Worm (Caenorhabditis elegans): ENCODE results near the gene T16G12.7.

Gene T16G12.7

DNA sequence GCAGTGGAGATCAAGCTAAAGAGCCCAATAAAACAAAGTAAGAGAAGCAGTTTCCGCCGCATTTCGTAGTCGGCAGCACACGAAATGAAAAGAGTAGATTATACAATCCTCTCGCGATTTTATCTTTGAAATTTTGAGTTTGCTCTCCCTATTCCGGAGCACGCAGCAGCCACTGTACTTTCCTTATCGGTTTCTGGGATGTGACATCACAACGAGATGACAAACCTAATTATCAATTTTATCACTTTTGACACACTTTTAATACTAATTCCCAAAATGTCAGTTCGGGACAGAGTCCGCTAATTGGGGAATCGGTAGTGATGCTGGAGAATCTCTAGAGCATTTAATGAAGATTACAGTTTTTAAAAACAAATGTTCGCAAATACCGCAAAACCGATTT lies 9.8 kb upstream of the T16G12.7 start, which contains the start of gene T16G12.1:
TSS of gene T16G12.1 (minus strand) at position 176 of the 400 bp plus-strand sequence.
- no peak for TF ChIP-seq unc-62 (GFP tag; optimal IDR thresholded peaks at IDR 0.05)

DNA sequence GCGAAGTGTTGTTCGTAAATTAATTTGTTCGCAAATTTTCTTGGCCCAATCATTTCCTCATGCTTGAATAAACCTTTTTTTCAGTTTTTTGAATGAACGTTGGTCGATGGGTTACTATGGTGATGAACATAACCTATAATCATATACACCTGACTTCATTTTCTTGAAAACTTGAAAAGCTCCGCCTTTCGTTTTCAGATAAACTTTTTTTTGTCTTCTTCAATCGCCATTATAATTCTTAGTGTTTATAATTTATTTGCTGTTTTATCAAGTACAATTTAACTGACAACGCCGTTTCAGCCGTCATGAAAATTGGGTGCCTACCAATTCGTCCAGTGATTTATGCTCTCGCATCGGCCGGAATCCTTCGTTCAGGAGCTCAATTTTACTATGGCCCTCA lies 2.8 kb downstream of the T16G12.7 start, which contains the start of gene M04D8.7:
TSS of gene M04D8.7 (plus strand) at position 301 of the 400 bp plus-strand sequence.
- no peak for TF ChIP-seq unc-62 (GFP tag; optimal IDR thresholded peaks at IDR 0.05)

- no peak for TF ChIP-seq unc-62 (GFP tag; optimal IDR thresholded peaks at IDR 0.05)
These were observed 4.1 kb downstream of the T16G12.7 start, which contains the start of gene xbx-3 for ce11 chrIII:10035783-10036182. Gene xbx-3, plus strand, starts transcription at chrIII:10035945.

ce11 chrIII:10033881-10034280 lies 6.0 kb downstream of the T16G12.7 start, which contains the start of gene M04D8.8:
Gene M04D8.8, plus strand, starts transcription at chrIII:10034181.
- TF ChIP-seq unc-62 (GFP tag; optimal IDR thresholded peaks at IDR 0.05), result no peak

- TF ChIP-seq unc-62 (GFP tag; optimal IDR thresholded peaks at IDR 0.05), result no peak
These were observed 6.7 kb downstream of the T16G12.7 start, which contains the start of gene M04D8.5 for ce11 chrIII:10033213-10033612. Gene M04D8.5, minus strand, starts transcription at chrIII:10033313.

ce11 chrIII:10030549-10030948 lies 9.4 kb downstream of the T16G12.7 start, which contains the start of gene M04D8.4:
Gene M04D8.4, minus strand, starts transcription at chrIII:10030649.
- TF ChIP-seq unc-62 (GFP tag; optimal IDR thresholded peaks at IDR 0.05), result no peak

DNA sequence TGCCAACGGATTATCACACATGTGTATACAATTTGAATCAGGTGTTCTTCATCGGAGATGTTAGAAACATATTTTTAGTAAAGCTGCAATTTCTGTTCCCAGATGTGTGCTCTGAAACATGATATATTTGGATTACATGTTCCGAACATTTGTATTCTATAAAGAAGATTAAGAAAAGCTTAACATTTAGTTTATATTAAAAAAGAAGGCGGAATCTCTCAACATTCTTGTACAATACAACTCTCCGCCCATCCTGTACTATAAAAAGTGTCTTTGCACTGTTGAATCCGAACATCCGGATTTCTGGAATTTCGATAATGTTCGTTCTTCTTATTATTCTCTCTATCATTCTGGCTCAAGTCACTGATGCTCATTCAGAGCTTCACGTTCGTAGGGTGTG lies 12.0 kb downstream of the T16G12.7 start, which contains the start of gene ins-23:
TSS of gene ins-23 (plus strand) at position 301 of the 400 bp plus-strand sequence.
- TF ChIP-seq unc-62 (GFP tag; optimal IDR thresholded peaks at IDR 0.05), result no peak

DNA sequence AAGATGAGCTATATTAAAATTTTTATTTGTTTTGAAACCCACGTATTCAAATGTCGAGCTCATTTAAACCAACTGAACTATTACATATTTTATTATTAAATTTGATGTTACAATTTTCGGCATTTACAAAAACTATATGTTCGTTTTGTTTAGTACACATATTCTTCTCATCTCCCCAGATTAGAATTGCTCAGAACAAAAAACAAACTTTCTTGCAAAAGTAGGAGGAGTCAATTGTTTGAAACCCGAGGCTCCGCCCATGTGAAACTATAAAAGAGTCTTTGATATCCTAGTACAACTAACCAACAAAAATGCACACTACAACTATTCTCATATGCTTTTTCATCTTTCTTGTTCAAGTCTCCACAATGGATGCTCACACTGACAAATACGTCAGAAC lies 13.9 kb downstream of the T16G12.7 start, which contains the start of gene ins-22:
TSS of gene ins-22 (plus strand) at position 301 of the 400 bp plus-strand sequence.
- TF ChIP-seq unc-62 (GFP tag; optimal IDR thresholded peaks at IDR 0.05), result no peak

DNA sequence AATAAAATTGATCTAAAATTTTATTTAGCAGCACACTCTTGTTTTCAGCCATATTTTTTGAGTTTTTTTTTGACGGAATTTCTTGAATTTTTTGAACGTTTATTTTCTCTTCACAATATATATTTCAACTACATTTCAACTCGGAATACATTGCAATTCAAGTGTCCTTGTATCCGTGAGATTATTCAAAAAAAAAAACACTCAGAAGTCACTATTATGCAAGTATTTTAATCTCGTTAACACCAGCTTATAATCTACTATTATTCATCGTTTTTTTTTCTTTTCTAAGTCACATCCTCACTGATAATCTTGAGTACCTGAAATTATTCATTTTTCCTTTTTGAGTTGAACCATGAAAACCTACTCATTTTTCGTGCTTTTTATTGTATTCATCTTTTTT lies 16.5 kb downstream of the T16G12.7 start, which contains the start of gene ins-21:
TSS of gene ins-21 (plus strand) at position 301 of the 400 bp plus-strand sequence.
- no peak for TF ChIP-seq unc-62 (GFP tag; optimal IDR thresholded peaks at IDR 0.05)

ce11 chrIII:10018007-10018406 lies 21.9 kb downstream of the T16G12.7 start:
- TF ChIP-seq unc-62 (GFP tag; optimal IDR thresholded peaks at IDR 0.05), result no peak

DNA sequence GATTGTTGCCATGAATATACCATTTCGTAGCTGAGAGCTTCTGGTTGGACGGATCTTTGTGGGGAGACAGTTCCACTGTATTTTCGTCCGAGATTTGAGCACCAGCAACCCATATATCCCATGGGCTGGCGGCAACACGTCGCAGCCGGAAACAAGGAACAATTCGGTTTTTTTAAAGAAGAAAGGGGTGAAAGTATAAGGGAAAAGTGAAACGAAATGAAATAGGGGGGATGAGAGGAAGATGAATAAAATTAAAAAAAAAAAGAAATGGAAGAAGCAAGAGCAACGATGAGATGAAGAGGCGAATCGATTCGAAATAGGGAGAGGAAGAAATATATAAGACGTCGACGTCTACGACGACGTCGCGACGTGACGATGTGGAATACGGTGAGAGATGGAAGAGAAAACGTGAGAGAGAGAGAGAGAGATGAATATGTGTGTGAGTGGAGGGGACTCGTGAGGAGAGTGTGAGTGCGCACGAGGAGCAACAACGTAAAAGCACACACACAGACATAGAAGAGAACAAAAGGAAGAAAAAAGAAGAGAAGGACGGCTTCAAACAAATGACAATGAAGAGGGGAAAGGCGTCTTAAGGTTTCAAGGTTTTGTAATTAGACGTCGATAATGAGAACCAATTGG lies 23.4 kb downstream of the T16G12.7 start, which contains the start of gene rgs-1:
TSS of gene rgs-1 (minus strand) at position 146 of the 639 bp plus-strand sequence.
- no peak for TF ChIP-seq unc-62 (GFP tag; optimal IDR thresholded peaks at IDR 0.05)

DNA sequence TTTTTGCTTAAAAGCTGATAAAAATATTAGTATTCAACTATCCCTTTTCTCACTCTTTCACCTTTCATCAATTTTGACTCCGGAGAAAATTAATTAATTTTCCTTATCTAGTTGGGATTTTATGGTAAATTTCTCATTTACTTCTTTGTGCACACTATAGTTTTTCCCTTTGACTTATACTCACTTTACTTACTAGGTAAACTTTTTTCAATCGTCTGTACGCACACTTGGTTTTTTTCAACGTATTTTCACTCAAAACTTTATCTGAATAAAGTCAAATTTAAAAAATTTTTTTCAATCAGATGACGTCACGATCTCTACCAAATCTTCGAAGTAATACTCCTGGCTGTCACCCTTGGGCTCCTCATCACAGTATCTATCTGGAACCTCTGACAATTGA lies 27.8 kb downstream of the T16G12.7 start, which contains the start of gene C05B5.16:
TSS of gene C05B5.16 (plus strand) at position 301 of the 400 bp plus-strand sequence.
- no peak for TF ChIP-seq unc-62 (GFP tag; optimal IDR thresholded peaks at IDR 0.05)

- no peak for TF ChIP-seq unc-62 (GFP tag; optimal IDR thresholded peaks at IDR 0.05)
These were observed 29.8 kb downstream of the T16G12.7 start, which contains the start of gene fbxa-155 for ce11 chrIII:10010117-10010516. Gene fbxa-155, minus strand, starts transcription at chrIII:10010217.

DNA sequence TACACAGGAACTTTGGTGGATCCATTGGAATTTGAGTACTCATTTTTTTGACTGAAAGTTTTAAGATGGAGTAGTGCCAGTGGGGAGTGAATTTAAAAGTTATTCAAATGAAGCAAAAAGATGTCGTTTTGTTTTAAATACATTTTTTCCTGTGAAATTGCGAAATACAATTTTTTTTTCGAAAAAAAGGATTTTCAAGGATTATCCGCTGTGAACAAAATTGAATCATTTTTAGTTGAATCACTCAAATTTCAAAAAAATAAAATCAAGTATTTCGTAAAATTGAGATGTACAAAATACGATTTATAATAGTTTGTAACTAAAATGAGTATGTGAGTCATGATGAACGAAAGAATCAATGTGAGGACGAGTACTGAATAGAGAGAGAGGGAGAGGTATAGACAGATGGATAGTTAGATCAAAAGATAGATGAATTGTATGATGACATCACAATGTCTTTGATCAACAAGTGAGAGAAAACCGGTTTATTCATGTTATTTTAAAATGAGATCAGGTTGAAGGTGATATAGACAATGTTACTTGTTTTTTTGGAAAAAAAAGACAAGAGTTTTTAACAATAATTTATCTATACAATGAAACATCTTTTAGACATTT lies 33.1 kb downstream of the T16G12.7 start, which contains the start of gene C05B5.8:
TSS of gene C05B5.8 (minus strand) at position 51 of the 615 bp plus-strand sequence.
- no peak for TF ChIP-seq unc-62 (GFP tag; optimal IDR thresholded peaks at IDR 0.05)

ce11 chrIII:10004213-10004612 lies 35.7 kb downstream of the T16G12.7 start, which contains the start of gene C05B5.11:
Gene C05B5.11, plus strand, starts transcription at chrIII:10004513.
- no peak for TF ChIP-seq unc-62 (GFP tag; optimal IDR thresholded peaks at IDR 0.05)

DNA sequence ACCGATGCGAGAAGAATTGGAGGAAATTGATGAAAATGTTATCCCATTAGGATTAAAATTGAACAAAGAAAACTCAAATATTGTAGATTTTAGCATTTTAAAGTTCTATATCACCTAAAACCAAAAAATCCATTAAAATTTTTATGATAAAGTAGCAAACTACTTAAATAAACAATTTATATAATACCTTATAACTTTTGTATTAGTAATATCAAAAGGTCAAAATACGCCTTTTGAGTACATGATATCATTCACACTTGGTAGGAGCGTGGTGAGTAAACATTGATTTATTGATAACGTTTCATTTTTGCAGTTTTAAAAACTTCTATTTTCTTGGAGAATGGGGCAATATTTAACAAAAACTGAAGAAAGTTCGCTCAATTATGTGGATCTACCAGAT lies 38.9 kb downstream of the T16G12.7 start, which contains the start of gene C05B5.5:
TSS of gene C05B5.5 (plus strand) at position 301 of the 400 bp plus-strand sequence.
- TF ChIP-seq unc-62 (GFP tag; optimal IDR thresholded peaks at IDR 0.05), result no peak
